Worm (Caenorhabditis elegans) whole organism, L2 larva: ENCODE data around the gene B0334.13.

Experiments used
- C34F6.9 ChIP-seq: fragments of 150-350 bp; optimal IDR thresholded peaks from 2 replicates; lab custom pipeline; 2014; ENCODE audit warnings: missing biosample characterization, missing genetic modification characterization
- F13H6.1 ChIP-seq: sonication (generic microtip); optimal IDR thresholded peaks from 2 replicates; lab custom pipeline; 2016; ENCODE audit warnings: missing genetic modification characterization, missing compliant biosample characterization
- R02D3.7 ChIP-seq: fragments of 150-350 bp; optimal IDR thresholded peaks from 2 replicates; lab custom pipeline; 2014; ENCODE audit warnings: missing biosample characterization, missing genetic modification characterization
- Y55F3AM.14 ChIP-seq: fragments of 200-800 bp; sonication (Bioruptor generic); optimal IDR thresholded peaks from 2 replicates; lab custom pipeline; 2018; ENCODE audit warnings: mild to moderate bottlenecking, missing genetic modification characterization, missing compliant biosample characterization
- ZK546.5 ChIP-seq: sonication (generic microtip); optimal IDR thresholded peaks from 2 replicates; lab custom pipeline; 2017; ENCODE audit warnings: missing biosample characterization, missing genetic modification characterization
- alr-1 ChIP-seq: fragments of 150-350 bp; optimal IDR thresholded peaks from 2 replicates; lab custom pipeline; 2014; ENCODE audit warnings: missing biosample characterization, missing genetic modification characterization
- aly-2 ChIP-seq: fragments of 150-350 bp; optimal IDR thresholded peaks from 2 replicates; lab custom pipeline; 2014; ENCODE audit warnings: missing biosample characterization, missing genetic modification characterization
- ama-1 ChIP-seq: fragments of 150-350 bp; optimal IDR thresholded peaks from 2 replicates; lab custom pipeline; 2018; ENCODE audit warnings: inconsistent platforms
- blmp-1 ChIP-seq: sonication (generic microtip); optimal IDR thresholded peaks from 2 replicates; lab custom pipeline; 2017; ENCODE audit warnings: missing genetic modification characterization, mild to moderate bottlenecking, missing compliant biosample characterization, antibody characterized with exemption, moderate library complexity; ENCODE audit not compliant: insufficient read depth
- ceh-16 ChIP-seq: fragments of 150-350 bp; optimal IDR thresholded peaks from 2 replicates; lab custom pipeline; 2014; ENCODE audit warnings: missing biosample characterization, missing genetic modification characterization
- ceh-82 ChIP-seq: fragments of 150-350 bp; optimal IDR thresholded peaks from 2 replicates; lab custom pipeline; 2014; ENCODE audit warnings: missing biosample characterization, missing genetic modification characterization
- crh-2 ChIP-seq: sonication (generic microtip); optimal IDR thresholded peaks from 2 replicates; lab custom pipeline; 2017; ENCODE audit warnings: missing biosample characterization, missing genetic modification characterization
- dmd-4 ChIP-seq: sonication (generic microtip); optimal IDR thresholded peaks from 2 replicates; lab custom pipeline; 2017; ENCODE audit warnings: missing biosample characterization, missing genetic modification characterization
- egl-27 ChIP-seq: sonication (generic microtip); optimal IDR thresholded peaks from 3 replicates; lab custom pipeline; 2017; ENCODE audit warnings: missing biosample characterization, missing genetic modification reagents, missing genetic modification characterization
- elt-1 ChIP-seq: fragments of 150-350 bp; optimal IDR thresholded peaks from 2 replicates; lab custom pipeline; 2014; ENCODE audit warnings: missing biosample characterization, missing genetic modification characterization
- elt-3 ChIP-seq: sonication (generic microtip); optimal IDR thresholded peaks from 2 replicates; lab custom pipeline; 2017; ENCODE audit warnings: missing biosample characterization, missing genetic modification characterization
- fos-1 ChIP-seq: fragments of 150-350 bp; optimal IDR thresholded peaks from 2 replicates; lab custom pipeline; 2014; ENCODE audit warnings: missing biosample characterization, missing genetic modification characterization
- gmeb-1 ChIP-seq: fragments of 150-350 bp; optimal IDR thresholded peaks from 2 replicates; lab custom pipeline; 2014; ENCODE audit warnings: missing biosample characterization, missing genetic modification characterization
- lin-11 ChIP-seq: fragments of 150-350 bp; sonication (generic microtip); optimal IDR thresholded peaks from 2 replicates; lab custom pipeline; 2014; ENCODE audit warnings: missing biosample characterization, missing genetic modification characterization, inconsistent platforms, mixed read lengths
- lin-13 ChIP-seq: fragments of 150-350 bp; optimal IDR thresholded peaks from 2 replicates; lab custom pipeline; 2014; ENCODE audit warnings: missing biosample characterization, missing genetic modification reagents, missing genetic modification characterization
- lin-39 ChIP-seq: fragments of 150-350 bp; optimal IDR thresholded peaks from 2 replicates; lab custom pipeline; 2014; ENCODE audit warnings: missing biosample characterization, missing genetic modification reagents, missing genetic modification characterization
- lsy-2 ChIP-seq, 2 experiments: fragments of 150-350 bp in 1 of 2; sonication (generic microtip) in 1 of 2; optimal IDR thresholded peaks; 2 replicates each; lab custom pipeline; 2014 to 2017; ENCODE audit warnings: missing biosample characterization in 2 of 2, missing genetic modification characterization in 2 of 2
- mab-5 ChIP-seq: fragments of 150-350 bp; optimal IDR thresholded peaks from 2 replicates; lab custom pipeline; 2014; ENCODE audit warnings: missing biosample characterization, missing genetic modification characterization
- mbf-1 ChIP-seq: sonication (generic microtip); optimal IDR thresholded peaks from 2 replicates; lab custom pipeline; 2017; ENCODE audit warnings: missing biosample characterization, missing genetic modification characterization
- mdl-1 ChIP-seq, 2 experiments: fragments of 150-350 bp in 1 of 2; sonication (generic microtip) in 1 of 2; optimal IDR thresholded peaks; 2 replicates each; lab custom pipeline; 2017; ENCODE audit warnings: missing biosample characterization in 2 of 2, missing genetic modification characterization in 2 of 2
- nhr-10 ChIP-seq: sonication (generic microtip); optimal IDR thresholded peaks from 2 replicates; lab custom pipeline; 2017; ENCODE audit warnings: missing biosample characterization, missing genetic modification characterization
- nhr-11 ChIP-seq: fragments of 150-350 bp; optimal IDR thresholded peaks from 2 replicates; lab custom pipeline; 2014; ENCODE audit warnings: missing biosample characterization, missing genetic modification characterization
- nhr-12 ChIP-seq: fragments of 150-350 bp; optimal IDR thresholded peaks from 2 replicates; lab custom pipeline; 2014; ENCODE audit warnings: missing biosample characterization, missing genetic modification characterization
- nhr-129 ChIP-seq: fragments of 150-350 bp; optimal IDR thresholded peaks from 2 replicates; lab custom pipeline; 2014; ENCODE audit warnings: missing biosample characterization, missing genetic modification characterization
- nhr-21 ChIP-seq: fragments of 150-350 bp; optimal IDR thresholded peaks from 2 replicates; lab custom pipeline; 2014; ENCODE audit warnings: missing biosample characterization, missing genetic modification characterization
- nhr-23 ChIP-seq: fragments of 150-350 bp; optimal IDR thresholded peaks from 2 replicates; lab custom pipeline; 2014; ENCODE audit warnings: missing biosample characterization, missing genetic modification reagents, missing genetic modification characterization
- nhr-237 ChIP-seq: fragments of 150-350 bp; optimal IDR thresholded peaks from 2 replicates; lab custom pipeline; 2014; ENCODE audit warnings: missing biosample characterization, missing genetic modification characterization
- nhr-25 ChIP-seq: fragments of 150-350 bp; sonication (generic microtip); optimal IDR thresholded peaks from 3 replicates; lab custom pipeline; 2014; ENCODE audit warnings: missing biosample characterization, missing genetic modification characterization
- nhr-6 ChIP-seq: fragments of 150-350 bp; optimal IDR thresholded peaks from 2 replicates; lab custom pipeline; 2014; ENCODE audit warnings: missing biosample characterization, missing genetic modification characterization
- nhr-77 ChIP-seq: fragments of 150-350 bp; optimal IDR thresholded peaks from 2 replicates; lab custom pipeline; 2014; ENCODE audit warnings: missing biosample characterization, missing genetic modification characterization
- peb-1 ChIP-seq: fragments of 150-350 bp; optimal IDR thresholded peaks from 2 replicates; lab custom pipeline; 2014; ENCODE audit warnings: missing biosample characterization, missing genetic modification characterization
- sem-4 ChIP-seq: fragments of 150-350 bp; optimal IDR thresholded peaks from 2 replicates; lab custom pipeline; 2014; ENCODE audit warnings: missing biosample characterization, missing genetic modification reagents, missing genetic modification characterization
- skn-1 ChIP-seq: sonication (generic microtip); optimal IDR thresholded peaks from 2 replicates; lab custom pipeline; 2017; ENCODE audit warnings: missing biosample characterization, missing genetic modification characterization
- sma-3 ChIP-seq: sonication (generic microtip); optimal IDR thresholded peaks from 2 replicates; lab custom pipeline; 2016; ENCODE audit warnings: missing genetic modification reagents, missing genetic modification characterization, missing compliant biosample characterization
- sma-9 ChIP-seq, 2 experiments: fragments of 150-350 bp in 1 of 2; sonication (generic microtip) in 1 of 2; optimal IDR thresholded peaks; 2 replicates each; lab custom pipeline; 2014 to 2016; ENCODE audit warnings: missing genetic modification characterization in 2 of 2, mild to moderate bottlenecking in 1 of 2, missing biosample characterization in 1 of 2, missing compliant biosample characterization in 1 of 2, missing genetic modification reagents in 1 of 2, moderate library complexity in 1 of 2
- snpc-4 ChIP-seq: fragments of 150-350 bp; optimal IDR thresholded peaks from 2 replicates; lab custom pipeline; 2014; ENCODE audit warnings: missing biosample characterization, missing genetic modification characterization
- unc-39 ChIP-seq: fragments of 150-350 bp; optimal IDR thresholded peaks from 2 replicates; lab custom pipeline; 2014; ENCODE audit warnings: missing biosample characterization, missing genetic modification characterization
- unc-55 ChIP-seq: fragments of 150-350 bp; sonication (generic microtip); optimal IDR thresholded peaks from 3 replicates; lab custom pipeline; 2014; ENCODE audit warnings: missing biosample characterization, missing genetic modification reagents, missing genetic modification characterization
- unc-62 ChIP-seq: fragments of 150-350 bp; optimal IDR thresholded peaks from 2 replicates; lab custom pipeline; 2014; ENCODE audit warnings: missing biosample characterization, missing genetic modification reagents, missing genetic modification characterization
- zag-1 ChIP-seq: fragments of 150-350 bp; optimal IDR thresholded peaks from 2 replicates; lab custom pipeline; 2014; ENCODE audit warnings: missing biosample characterization, missing genetic modification characterization
- ztf-1 ChIP-seq: fragments of 200-800 bp; sonication (Bioruptor generic); conservative IDR thresholded peaks from 2 replicates; pipeline ENCODE4 v1.3.6; 2022; ENCODE audit warnings: missing genetic modification characterization, missing compliant biosample characterization
- ztf-11 ChIP-seq: sonication (generic microtip); optimal IDR thresholded peaks from 2 replicates; lab custom pipeline; 2017; ENCODE audit warnings: missing biosample characterization, missing genetic modification characterization
- ztf-4 ChIP-seq: fragments of 150-350 bp; optimal IDR thresholded peaks from 2 replicates; lab custom pipeline; 2014; ENCODE audit warnings: missing biosample characterization, missing genetic modification characterization

B0334.13 gene

ce11 chrII:11463899-11464298 lies 24.2 kb upstream of the B0334.13 start:
- TF ChIP-seq R02D3.7 (tag; lab: Kevin White, UChicago) (peak; percentile 14), alr-1 (tag; lab: Kevin White, UChicago) (no peak), sma-9 (GFP tag; optimal IDR thresholded peaks at IDR 0.05; lab: Kevin White, UChicago) (peak; percentile 15), sma-9 (tag; optimal IDR thresholded peaks at IDR 0.05; lab: Kevin White, UChicago) (no peak), unc-55 (GFP tag; lab: Kevin White, UChicago) (peak; percentile 32)
- TF ChIP-seq, all 48 proteins: peak for 3

- peak; percentile 77 for TF ChIP-seq sem-4
- TF ChIP-seq nhr-6 (tag; lab: Kevin White, UChicago) = no peak
- TF ChIP-seq nhr-77 = no peak
- no peak for TF ChIP-seq mab-5
- TF ChIP-seq gmeb-1 (tag; lab: Kevin White, UChicago) = no peak
- no peak for TF ChIP-seq unc-62 (GFP tag; lab: Kevin White, UChicago)
- peak; percentile 68 for TF ChIP-seq fos-1
- TF ChIP-seq ama-1 (lab: Kevin White, UChicago) = no peak
- TF ChIP-seq nhr-10 = no peak
- TF ChIP-seq aly-2 (tag; lab: Kevin White, UChicago) = no peak
- TF ChIP-seq Y55F3AM.14 (GFP tag; lab: Kevin White, UChicago) = no peak
- peak; percentile 48 for TF ChIP-seq nhr-21 (tag; lab: Kevin White, UChicago)
- no peak for TF ChIP-seq zag-1 (tag; lab: Kevin White, UChicago)
- TF ChIP-seq nhr-12 (tag; lab: Kevin White, UChicago) = no peak
- no peak for TF ChIP-seq unc-39 (tag; lab: Kevin White, UChicago)
- TF ChIP-seq nhr-237 = no peak
- TF ChIP-seq lin-11 (tag; lab: Kevin White, UChicago) = no peak
- TF ChIP-seq snpc-4 (tag; lab: Kevin White, UChicago) = no peak
- peak in 1 of 2 experiments; percentile 70 for TF ChIP-seq lsy-2 (tag; optimal IDR thresholded peaks at IDR 0.05; lab: Kevin White, UChicago)
- TF ChIP-seq sma-9 (GFP tag; optimal IDR thresholded peaks at IDR 0.05; lab: Kevin White, UChicago) = peak; percentile 83
- no peak for TF ChIP-seq sma-9 (tag; optimal IDR thresholded peaks at IDR 0.05; lab: Kevin White, UChicago)
- no peak for TF ChIP-seq skn-1 (tag; lab: Kevin White, UChicago)
- TF ChIP-seq ZK546.5 (tag; lab: Kevin White, UChicago) = no peak
- TF ChIP-seq ztf-4 = no peak
- TF ChIP-seq crh-2 (tag; lab: Kevin White, UChicago) = peak; percentile 39
- no peak for TF ChIP-seq ceh-16
- TF ChIP-seq lin-13 (GFP tag; lab: Kevin White, UChicago) = peak; percentile 20
- TF ChIP-seq lin-39 (tag; lab: Kevin White, UChicago) = no peak
- peak; percentile 70 for TF ChIP-seq nhr-129
- no peak for TF ChIP-seq egl-27
- no peak for TF ChIP-seq alr-1 (tag; lab: Kevin White, UChicago)
- no peak for TF ChIP-seq dmd-4 (tag; lab: Kevin White, UChicago)
- no peak for TF ChIP-seq R02D3.7 (tag; lab: Kevin White, UChicago)
- no peak for TF ChIP-seq mbf-1 (tag; lab: Kevin White, UChicago)
- TF ChIP-seq elt-1 = no peak
- TF ChIP-seq sma-3 = peak; percentile 40
- TF ChIP-seq nhr-23 (tag; lab: Kevin White, UChicago) = no peak
- no peak for TF ChIP-seq mdl-1 (tag; optimal IDR thresholded peaks at IDR 0.05; lab: Kevin White, UChicago)
- TF ChIP-seq unc-55 (GFP tag; lab: Kevin White, UChicago) = peak; percentile 50
- no peak for TF ChIP-seq peb-1 (tag; lab: Kevin White, UChicago)
- TF ChIP-seq nhr-11 (tag; lab: Kevin White, UChicago) = no peak
- TF ChIP-seq C34F6.9 (tag; lab: Kevin White, UChicago) = peak; percentile 77
- peak; percentile 73 for TF ChIP-seq nhr-25
- no peak for TF ChIP-seq ztf-1
- no peak for TF ChIP-seq ceh-82 (tag; lab: Kevin White, UChicago)
- no peak for TF ChIP-seq ztf-11 (tag; lab: Kevin White, UChicago)
- TF ChIP-seq elt-3 (tag; lab: Kevin White, UChicago) = no peak
- peak; percentile 75 for TF ChIP-seq F13H6.1 (tag; lab: Kevin White, UChicago)
- TF ChIP-seq blmp-1 (tag; lab: Kevin White, UChicago) = peak; percentile 70
Measured at ce11 chrII:11464427-11464944, 23.6 kb upstream of the B0334.13 start, which contains the start of the genes aars-1 and rga-1. TSS of gene aars-1 (minus strand) at chrII:11464497. TSS of gene rga-1 (plus strand) at chrII:11464894.
